Worm (Caenorhabditis elegans) whole organism, mixed stage, embryonic: ENCODE measurements around the gene ZK892.6.

Source experiments
- drap-1 ChIP-seq: fragments of 200-800 bp; sonication (Bioruptor generic); optimal IDR thresholded peaks from 3 replicates; lab custom pipeline; 2018; ENCODE audit warnings: mild to moderate bottlenecking, missing genetic modification characterization, missing compliant biosample characterization
- nhr-76 ChIP-seq: sonication (generic microtip); optimal IDR thresholded peaks from 2 replicates; lab custom pipeline; 2017; ENCODE audit warnings: missing biosample characterization, missing genetic modification characterization
- ztf-11 ChIP-seq: fragments of 150-350 bp; optimal IDR thresholded peaks from 2 replicates; lab custom pipeline; 2014; ENCODE audit warnings: missing biosample characterization, missing genetic modification characterization

- TF ChIP-seq drap-1 (GFP tag; lab: Kevin White, UChicago) (no peak), ztf-11 (tag; lab: Kevin White, UChicago) (no peak), nhr-76 (no peak)
These were observed 14.8 kb upstream of the ZK892.6 start for ce11 chrII:9994679-9995078.
